Fruit fly (Drosophila melanogaster): ENCODE measurements around the gene lobo.
A peak's percentile ranks its signal among the peaks of the same experiment; 100 is the strongest.

lobo gene

dm6 chr3R:25207405-25208003 lies 13.9 kb upstream of the lobo start:
- TF ChIP-seq fd85E (GFP tag; optimal IDR thresholded peaks at IDR 0.05) (peak; percentile 35), svp (GFP tag) (peak; percentile 89), CG34406 (GFP tag; optimal IDR thresholded peaks at IDR 0.05) (peak; percentile 85), pdm3 (GFP tag; optimal IDR thresholded peaks at IDR 0.05) (peak; percentile 84), fd59A (GFP tag; optimal IDR thresholded peaks at IDR 0.05) (peak; percentile 82), CG15336 (GFP tag; IDR thresholded peaks at IDR 0.05) (peak; percentile 93), Lpt (GFP tag; optimal IDR thresholded peaks at IDR 0.05) (peak; percentile 79), CG8632 (GFP tag; optimal IDR thresholded peaks at IDR 0.05) (peak; percentile 83), Eip93F (GFP tag; optimal IDR thresholded peaks at IDR 0.05) (no peak), Sox102F (GFP tag; optimal IDR thresholded peaks at IDR 0.05) (peak; percentile 74), CG31627 (GFP tag; optimal IDR thresholded peaks at IDR 0.05) (peak; percentile 70), Ets21C (GFP tag; optimal IDR thresholded peaks at IDR 0.05) (peak; percentile 53), CG6854 (GFP tag; optimal IDR thresholded peaks at IDR 0.05) (peak; percentile 22), esn (GFP tag; optimal IDR thresholded peaks at IDR 0.05) (peak; percentile 81), Eip78C (GFP tag) (peak; percentile 95), Hr38 (GFP tag; optimal IDR thresholded peaks at IDR 0.05) (no peak), CG10631 (GFP tag; optimal IDR thresholded peaks at IDR 0.05) (peak; percentile 87), OdsH (GFP tag; optimal IDR thresholded peaks at IDR 0.05) (peak; percentile 89), dac (GFP tag; optimal IDR thresholded peaks at IDR 0.05) (peak; percentile 82), CG9139 (GFP tag; optimal IDR thresholded peaks at IDR 0.05) (peak; percentile 76), cyc (GFP tag; optimal IDR thresholded peaks at IDR 0.05) (peak; percentile 42), CG32006 (GFP tag; optimal IDR thresholded peaks at IDR 0.05) (peak; percentile 91), spab (GFP tag; optimal IDR thresholded peaks at IDR 0.05) (peak; percentile 84), CG8119 (GFP tag; IDR thresholded peaks at IDR 0.05) (peak; percentile 94), CG7368 (GFP tag; optimal IDR thresholded peaks at IDR 0.05) (peak; percentile 64), eg (GFP tag; IDR thresholded peaks at IDR 0.05) (peak; percentile 90), fkh (GFP tag; optimal IDR thresholded peaks at IDR 0.05) (peak; percentile 11), lz (GFP tag; optimal IDR thresholded peaks at IDR 0.05) (peak; percentile 71), CG11762 (GFP tag; optimal IDR thresholded peaks at IDR 0.05; ENCODE audit: insufficient read depth) (peak; percentile 77), vri (GFP tag; optimal IDR thresholded peaks at IDR 0.05) (peak; percentile 58), Hr4 (GFP tag; optimal IDR thresholded peaks at IDR 0.05) (peak; percentile 89), Met (GFP tag; optimal IDR thresholded peaks at IDR 0.05) (peak; percentile 76), CG10669 (GFP tag; optimal IDR thresholded peaks at IDR 0.05) (peak; percentile 88), CG6808 (GFP tag; optimal IDR thresholded peaks at IDR 0.05) (peak; percentile 88), Hr39 (GFP tag; optimal IDR thresholded peaks at IDR 0.05) (peak; percentile 71), salr (GFP tag; optimal IDR thresholded peaks at IDR 0.05) (peak; percentile 64 to 77), CG11294 (GFP tag; IDR thresholded peaks at IDR 0.05) (peak; percentile 70), CG1621 (tag; optimal IDR thresholded peaks at IDR 0.05) (peak; percentile 84), CG11902 (GFP tag; optimal IDR thresholded peaks at IDR 0.05) (peak; percentile 61), Ets96B (tag; optimal IDR thresholded peaks at IDR 0.05) (peak; percentile 92), Gug (GFP tag; IDR thresholded peaks at IDR 0.05) (peak; percentile 79), CG3919 (GFP tag; optimal IDR thresholded peaks at IDR 0.05) (peak; percentile 89), achi (GFP tag; optimal IDR thresholded peaks at IDR 0.05) (peak; percentile 87), CG16779 (tag; optimal IDR thresholded peaks at IDR 0.05) (peak; percentile 63), CG8319 (GFP tag; optimal IDR thresholded peaks at IDR 0.05) (peak; percentile 62), net (GFP tag; optimal IDR thresholded peaks at IDR 0.05) (peak; percentile 89), Eip75B (GFP tag; optimal IDR thresholded peaks at IDR 0.05) (peak; percentile 80), CG6276 (GFP tag; optimal IDR thresholded peaks at IDR 0.05) (peak; percentile 89), acj6 (GFP tag; optimal IDR thresholded peaks at IDR 0.05) (peak; percentile 83), CG3032 (tag; optimal IDR thresholded peaks at IDR 0.05) (peak; percentile 84), Sox14 (GFP tag; optimal IDR thresholded peaks at IDR 0.05) (peak; percentile 84), CG6792 (GFP tag; optimal IDR thresholded peaks at IDR 0.05) (peak; percentile 76)
